Worm (Caenorhabditis elegans) whole organism, L4 larva: ENCODE data around the gene Y71H10B.1.
A peak's percentile ranks its signal among the peaks of the same experiment; 100 is the strongest.

Source experiments
- F10B5.3 ChIP-seq: sonication (generic microtip); optimal IDR thresholded peaks from 2 replicates; lab custom pipeline; 2016; ENCODE audit warnings: mild to moderate bottlenecking, missing genetic modification characterization, missing compliant biosample characterization
- F26F4.8 ChIP-seq: fragments of 200-800 bp; sonication (Bioruptor generic); conservative IDR thresholded peaks from 2 replicates; pipeline ENCODE4 v1.3.6; 2022; ENCODE audit warnings: missing genetic modification characterization, missing compliant biosample characterization
- F44E2.7 ChIP-seq: fragments of 200-800 bp; sonication (Bioruptor generic); IDR thresholded peaks from 2 replicates; pipeline ENCODE4 v2.1.2; 2022; ENCODE audit warnings: missing genetic modification characterization, missing compliant biosample characterization
- Y105C5A.15 ChIP-seq: fragments of 200-800 bp; sonication (Bioruptor generic); IDR thresholded peaks from 2 replicates; pipeline ENCODE4 v1.3.6; 2022; ENCODE audit warnings: missing genetic modification characterization, missing compliant biosample characterization
- Y48G9A.11 ChIP-seq: fragments of 200-800 bp; sonication (Bioruptor generic); IDR thresholded peaks from 2 replicates; pipeline ENCODE4 v1.3.6; 2022; ENCODE audit warnings: missing genetic modification reagents, missing genetic modification characterization, missing compliant biosample characterization
- Y75B8A.6 ChIP-seq: fragments of 200-800 bp; sonication (Bioruptor generic); IDR thresholded peaks from 2 replicates; pipeline ENCODE4 v1.3.6; 2022; ENCODE audit warnings: missing genetic modification reagents, missing genetic modification characterization, missing compliant biosample characterization
- ZK337.2 ChIP-seq: fragments of 200-800 bp; sonication (Bioruptor generic); IDR thresholded peaks from 2 replicates; pipeline ENCODE4 v1.3.6; 2022; ENCODE audit warnings: missing genetic modification reagents, missing genetic modification characterization, missing compliant biosample characterization
- aha-1 ChIP-seq: fragments of 150-350 bp; peaks from one replicate; lab custom pipeline; 2014; ENCODE audit warnings: missing biosample characterization, missing genetic modification characterization
- ama-1 ChIP-seq: fragments of 150-350 bp; optimal IDR thresholded peaks from 2 replicates; lab custom pipeline; 2014; ENCODE audit warnings: inconsistent platforms, mixed read lengths
- arid-1 ChIP-seq: fragments of 200-800 bp; sonication (Bioruptor generic); conservative IDR thresholded peaks from 2 replicates; pipeline ENCODE4 v1.3.6; 2022; ENCODE audit warnings: missing genetic modification reagents, missing genetic modification characterization, missing compliant biosample characterization
- ceh-62 ChIP-seq: sonication (generic microtip); optimal IDR thresholded peaks from 2 replicates; lab custom pipeline; 2017; ENCODE audit warnings: missing biosample characterization, missing genetic modification characterization
- cey-2 ChIP-seq: sonication (generic microtip); optimal IDR thresholded peaks from 3 replicates; lab custom pipeline; 2017; ENCODE audit warnings: missing genetic modification characterization, mild to moderate bottlenecking, missing compliant biosample characterization, antibody characterized with exemption, borderline replicate concordance; ENCODE audit not compliant: insufficient read depth
- ctbp-1 ChIP-seq: fragments of 200-800 bp; sonication (Bioruptor generic); IDR thresholded peaks from 2 replicates; pipeline ENCODE4 v1.3.6; 2022; ENCODE audit warnings: missing genetic modification reagents, missing genetic modification characterization, missing compliant biosample characterization
- daf-12 ChIP-seq: fragments of 150-350 bp; optimal IDR thresholded peaks from 2 replicates; lab custom pipeline; 2014; ENCODE audit warnings: missing biosample characterization, missing genetic modification reagents, missing genetic modification characterization
- daf-8 ChIP-seq: fragments of 200-800 bp; sonication (Bioruptor generic); IDR thresholded peaks from 2 replicates; pipeline ENCODE4 v1.3.6; 2022; ENCODE audit warnings: missing genetic modification characterization, missing compliant biosample characterization
- dmd-6 ChIP-seq: fragments of 200-800 bp; sonication (Bioruptor generic); IDR thresholded peaks from 2 replicates; pipeline ENCODE4 v1.3.6; 2022; ENCODE audit warnings: missing genetic modification reagents, missing genetic modification characterization, missing compliant biosample characterization
- dmd-8 ChIP-seq: fragments of 200-800 bp; sonication (Bioruptor generic); IDR thresholded peaks from 2 replicates; pipeline ENCODE4 v1.3.6; 2022; ENCODE audit warnings: missing genetic modification characterization, missing compliant biosample characterization
- dpl-1 ChIP-seq: fragments of 150-350 bp; optimal IDR thresholded peaks from 2 replicates; lab custom pipeline; 2014; ENCODE audit warnings: missing biosample characterization, missing genetic modification reagents, missing genetic modification characterization
- dve-1 ChIP-seq: sonication (generic microtip); optimal IDR thresholded peaks from 2 replicates; lab custom pipeline; 2017; ENCODE audit warnings: antibody characterized with exemption, mild to moderate bottlenecking, missing genetic modification characterization, missing compliant biosample characterization; ENCODE audit not compliant: insufficient read depth
- egl-43 ChIP-seq: fragments of 200-800 bp; sonication (Bioruptor generic); IDR thresholded peaks from 2 replicates; pipeline ENCODE4 v1.3.6; 2022; ENCODE audit warnings: missing genetic modification reagents, missing genetic modification characterization, missing compliant biosample characterization
- fkh-10 ChIP-seq: fragments of 150-350 bp; optimal IDR thresholded peaks from 2 replicates; lab custom pipeline; 2014; ENCODE audit warnings: missing biosample characterization, missing genetic modification reagents, missing genetic modification characterization
- hlh-11 ChIP-seq: fragments of 200-800 bp; sonication (Bioruptor generic); optimal IDR thresholded peaks from 2 replicates; lab custom pipeline; 2018; ENCODE audit warnings: mild to moderate bottlenecking, missing genetic modification characterization, missing compliant biosample characterization
- hlh-30 ChIP-seq: sonication (generic microtip); optimal IDR thresholded peaks from 2 replicates; lab custom pipeline; 2017; ENCODE audit warnings: antibody characterized with exemption, mild to moderate bottlenecking, missing genetic modification characterization, missing compliant biosample characterization; ENCODE audit not compliant: insufficient read depth
- hmg-1.1 ChIP-seq: fragments of 200-800 bp; sonication (Bioruptor generic); IDR thresholded peaks from 2 replicates; pipeline ENCODE4 v1.3.6; 2022; ENCODE audit warnings: missing genetic modification reagents, missing genetic modification characterization, missing compliant biosample characterization
- lin-13 ChIP-seq: fragments of 150-350 bp; optimal IDR thresholded peaks from 2 replicates; lab custom pipeline; 2014; ENCODE audit warnings: missing biosample characterization, missing genetic modification reagents, missing genetic modification characterization
- lin-15B ChIP-seq: fragments of 150-350 bp; sonication (generic microtip); optimal IDR thresholded peaks from 3 replicates; lab custom pipeline; 2014; ENCODE audit warnings: missing biosample characterization, missing genetic modification characterization
- lin-29 ChIP-seq: fragments of 200-800 bp; sonication (Bioruptor generic); IDR thresholded peaks from 2 replicates; pipeline ENCODE4 v1.3.6; 2022; ENCODE audit warnings: missing genetic modification reagents, missing genetic modification characterization, missing compliant biosample characterization
- lin-38 ChIP-seq: fragments of 200-800 bp; sonication (Bioruptor generic); IDR thresholded peaks from 2 replicates; pipeline ENCODE4 v1.3.6; 2022; ENCODE audit warnings: missing genetic modification reagents, missing genetic modification characterization, missing compliant biosample characterization
- lin-39 ChIP-seq: fragments of 150-350 bp; optimal IDR thresholded peaks from 2 replicates; lab custom pipeline; 2014; ENCODE audit warnings: missing biosample characterization, missing genetic modification reagents, missing genetic modification characterization
- lsy-2 ChIP-seq, 2 experiments: fragments of 150-350 bp in 1 of 2; sonication (generic microtip) in 1 of 2; optimal IDR thresholded peaks; 2 replicates each; lab custom pipeline; 2014 to 2017; ENCODE audit warnings: missing biosample characterization in 2 of 2, missing genetic modification characterization in 2 of 2
- madf-9 ChIP-seq: fragments of 200-800 bp; sonication (Bioruptor generic); conservative IDR thresholded peaks from 2 replicates; pipeline ENCODE4 v1.3.6; 2022; ENCODE audit warnings: missing genetic modification reagents, missing genetic modification characterization, missing compliant biosample characterization
- mdl-1 ChIP-seq, 2 experiments: fragments of 150-350 bp in 1 of 2; sonication (generic microtip) in 1 of 2; optimal IDR thresholded peaks; 2 replicates each; lab custom pipeline; 2014 to 2017; ENCODE audit warnings: missing biosample characterization in 2 of 2, missing genetic modification characterization in 2 of 2
- mdt-29 ChIP-seq: fragments of 200-800 bp; sonication (Bioruptor generic); IDR thresholded peaks from 2 replicates; pipeline ENCODE4 v1.3.6; 2022; ENCODE audit warnings: missing genetic modification reagents, missing genetic modification characterization, missing compliant biosample characterization
- mxl-3 ChIP-seq: fragments of 200-800 bp; sonication (Bioruptor generic); optimal IDR thresholded peaks from 2 replicates; lab custom pipeline; 2018; ENCODE audit warnings: mild to moderate bottlenecking, missing genetic modification characterization, missing compliant biosample characterization
- nhr-102 ChIP-seq: sonication (generic microtip); optimal IDR thresholded peaks from 2 replicates; lab custom pipeline; 2016; ENCODE audit warnings: mild to moderate bottlenecking, missing genetic modification characterization, moderate library complexity, missing compliant biosample characterization
- nhr-11 ChIP-seq: fragments of 150-350 bp; optimal IDR thresholded peaks from 2 replicates; lab custom pipeline; 2014; ENCODE audit warnings: missing biosample characterization, missing genetic modification characterization
- nhr-25 ChIP-seq: sonication (generic microtip); optimal IDR thresholded peaks from 2 replicates; lab custom pipeline; 2017; ENCODE audit warnings: missing genetic modification characterization, mild to moderate bottlenecking, missing compliant biosample characterization, antibody characterized with exemption, moderate library complexity, borderline replicate concordance; ENCODE audit not compliant: insufficient read depth
- nhr-48 ChIP-seq: sonication (generic microtip); optimal IDR thresholded peaks from 2 replicates; lab custom pipeline; 2016; ENCODE audit warnings: mild to moderate bottlenecking, missing genetic modification characterization, missing compliant biosample characterization
- nhr-6 ChIP-seq: fragments of 150-350 bp; optimal IDR thresholded peaks from 2 replicates; lab custom pipeline; 2014; ENCODE audit warnings: missing biosample characterization, missing genetic modification characterization
- pha-4 ChIP-seq, 2 experiments: fragments of 150-350 bp in 1 of 2; fragments of 200-800 bp in 1 of 2; sonication (Bioruptor generic) in 1 of 2; IDR thresholded peaks in 1 of 2; optimal IDR thresholded peaks in 1 of 2; 2 replicates each; pipeline versions ENCODE4 v1.3.6 to Lab custom; 2014 to 2022; ENCODE audit warnings: missing genetic modification characterization in 2 of 2, missing genetic modification reagents in 2 of 2, missing biosample characterization in 1 of 2, missing compliant biosample characterization in 1 of 2
- php-3 ChIP-seq: fragments of 200-800 bp; sonication (Bioruptor generic); IDR thresholded peaks from 2 replicates; pipeline ENCODE4 v1.3.6; 2022; ENCODE audit warnings: missing genetic modification reagents, missing genetic modification characterization, missing compliant biosample characterization
- rbr-2 ChIP-seq: sonication (generic microtip); optimal IDR thresholded peaks from 2 replicates; lab custom pipeline; 2016; ENCODE audit warnings: missing genotype, missing genetic modification characterization, missing compliant biosample characterization
- snpc-4 ChIP-seq: fragments of 150-350 bp; optimal IDR thresholded peaks from 2 replicates; lab custom pipeline; 2014; ENCODE audit warnings: missing biosample characterization, missing genetic modification characterization
- tag-97 ChIP-seq: fragments of 200-800 bp; sonication (Bioruptor generic); IDR thresholded peaks from 2 replicates; pipeline ENCODE4 v1.3.6; 2022; ENCODE audit warnings: missing genetic modification characterization, missing compliant biosample characterization
- unc-39 ChIP-seq: sonication (generic microtip); optimal IDR thresholded peaks from 2 replicates; lab custom pipeline; 2017; ENCODE audit warnings: missing biosample characterization, missing genetic modification characterization
- zag-1 ChIP-seq: fragments of 150-350 bp; optimal IDR thresholded peaks from 2 replicates; lab custom pipeline; 2014; ENCODE audit warnings: missing biosample characterization, missing genetic modification characterization
- zfp-2 ChIP-seq: sonication (generic microtip); optimal IDR thresholded peaks from 2 replicates; lab custom pipeline; 2016; ENCODE audit warnings: mild to moderate bottlenecking, missing genetic modification characterization, missing compliant biosample characterization
- zfp-3 ChIP-seq: fragments of 200-800 bp; sonication (Bioruptor generic); conservative IDR thresholded peaks from 2 replicates; pipeline ENCODE4 v1.3.6; 2022; ENCODE audit warnings: missing genetic modification reagents, missing genetic modification characterization, missing compliant biosample characterization
- ztf-11 ChIP-seq: fragments of 150-350 bp; optimal IDR thresholded peaks from 2 replicates; lab custom pipeline; 2014; ENCODE audit warnings: missing biosample characterization, missing genetic modification characterization
- ztf-7 ChIP-seq: fragments of 150-350 bp; optimal IDR thresholded peaks from 2 replicates; lab custom pipeline; 2014; ENCODE audit warnings: missing biosample characterization, missing genetic modification characterization

The Y71H10B.1 gene

DNA sequence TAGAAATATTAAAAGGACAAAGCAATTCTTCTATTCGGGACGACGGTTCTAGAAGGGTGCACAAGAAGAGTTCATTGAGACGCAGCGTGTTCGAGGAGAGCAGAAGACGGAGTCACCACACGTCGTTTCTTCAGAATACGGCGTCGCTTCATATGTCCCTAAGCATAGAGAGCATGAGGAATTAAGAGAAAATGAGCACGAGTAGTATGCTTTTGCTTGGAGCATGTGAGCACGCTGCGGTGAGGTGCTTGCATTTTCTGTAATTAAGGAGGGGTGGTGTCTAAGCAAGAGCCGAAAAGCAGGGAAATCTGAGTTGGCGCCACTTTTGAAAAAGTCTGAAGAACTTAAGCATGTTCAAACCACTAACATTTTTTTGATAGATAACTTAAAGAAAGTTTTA lies 32.7 kb downstream of the Y71H10B.1 start, which contains the start of gene C14A11.5 (continued):
- no peak for TF ChIP-seq dmd-8 (GFP tag; lab: Robert Waterston, UW)
- no peak for TF ChIP-seq hlh-11
- peak; percentile 58 for TF ChIP-seq fkh-10 (GFP tag; lab: Kevin White, UChicago)
- no peak for TF ChIP-seq nhr-102
- TF ChIP-seq snpc-4, result no peak
- no peak for TF ChIP-seq Y105C5A.15 (GFP tag; lab: Robert Waterston, UW)
- TF ChIP-seq tag-97 (GFP tag; lab: Robert Waterston, UW), result no peak
- no peak for TF ChIP-seq lin-13 (GFP tag; lab: Kevin White, UChicago)
- TF ChIP-seq mxl-3 (GFP tag; lab: Kevin White, UChicago), result no peak
- no peak for TF ChIP-seq ZK337.2 (GFP tag; lab: Robert Waterston, UW)
- no peak for TF ChIP-seq lin-29
- TF ChIP-seq Y48G9A.11, result no peak
- no peak for TF ChIP-seq ceh-62 (tag; lab: Kevin White, UChicago)
- peak; percentile 58 for TF ChIP-seq rbr-2 (tag; lab: Kevin White, UChicago)
- TF ChIP-seq hlh-30 (tag; lab: Kevin White, UChicago), result peak; percentile 78
- TF ChIP-seq lsy-2 (tag; optimal IDR thresholded peaks at IDR 0.05; lab: Kevin White, UChicago), result peak; percentile 6 to 44
- no peak for TF ChIP-seq php-3 (GFP tag; lab: Robert Waterston, UW)
- peak; percentile 21; the same call in 1 of the 2 replicates for TF ChIP-seq hmg-1.1 (GFP tag; lab: Robert Waterston, UW)
- peak in 1 of 2 experiments; percentile 37 for TF ChIP-seq mdl-1 (tag; optimal IDR thresholded peaks at IDR 0.05; lab: Kevin White, UChicago)
- no peak for TF ChIP-seq daf-8 (GFP tag; lab: Robert Waterston, UW)
- TF ChIP-seq F26F4.8 (GFP tag; lab: Robert Waterston, UW), result no peak
- no peak for TF ChIP-seq daf-12 (tag; lab: Kevin White, UChicago)
- no peak for TF ChIP-seq pha-4 (GFP tag; IDR thresholded peaks at IDR 0.05; lab: Robert Waterston, UW)
- TF ChIP-seq pha-4 (tag; optimal IDR thresholded peaks at IDR 0.05; lab: Kevin White, UChicago), result no peak
- no peak for TF ChIP-seq F44E2.7 (GFP tag; lab: Robert Waterston, UW)
- no peak for TF ChIP-seq zfp-3
- TF ChIP-seq nhr-25 (tag; lab: Kevin White, UChicago), result no peak
- no peak for TF ChIP-seq dpl-1
- no peak for TF ChIP-seq nhr-48 (tag; lab: Kevin White, UChicago)
- TF ChIP-seq ztf-7, result no peak
- no peak for TF ChIP-seq cey-2 (tag; lab: Kevin White, UChicago)
- no peak for TF ChIP-seq mdt-29 (GFP tag; lab: Robert Waterston, UW)
- TF ChIP-seq lin-15B (tag; lab: Kevin White, UChicago), result no peak

DNA sequence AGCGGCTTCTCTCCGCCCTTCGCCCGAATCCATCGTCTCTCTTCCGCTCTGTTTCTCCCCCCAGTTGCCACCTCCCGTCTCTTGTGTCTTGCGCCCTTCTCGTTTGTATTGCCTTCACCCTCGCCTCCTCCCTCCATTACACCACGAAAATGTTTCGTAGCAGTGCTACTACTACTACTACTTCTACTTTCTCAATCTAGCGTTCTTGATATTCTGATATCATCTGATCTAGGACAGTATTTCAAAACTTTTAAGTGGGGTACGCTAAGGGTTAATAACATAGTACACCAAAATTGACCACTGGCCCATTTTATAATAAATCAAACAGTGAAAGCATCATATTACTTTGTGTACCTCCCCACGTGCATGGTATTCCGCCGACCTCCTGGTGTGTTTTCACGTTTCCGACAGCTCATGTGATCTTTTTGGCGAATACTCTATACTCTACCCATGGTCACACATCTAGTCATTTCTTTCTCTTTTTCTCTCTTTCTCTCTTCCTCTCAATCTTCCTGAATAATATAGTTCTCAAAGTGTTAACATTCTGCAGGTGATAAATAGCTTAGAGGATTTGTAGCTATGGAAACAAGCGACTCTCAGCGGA lies 37.4 kb downstream of the Y71H10B.1 start, which contains the start of gene C14A11.2:
Gene C14A11.2 (plus strand): TSS at position 551 of the 604 bp plus-strand sequence.
- peak; percentile 87 for TF ChIP-seq hlh-30 (tag; lab: Kevin White, UChicago)
- no peak for TF ChIP-seq F10B5.3 (tag; lab: Kevin White, UChicago)
- TF ChIP-seq zag-1 (tag; lab: Kevin White, UChicago), result no peak
- TF ChIP-seq nhr-11 (tag; lab: Kevin White, UChicago), result peak; percentile 0
- no peak for TF ChIP-seq dve-1 (tag; lab: Kevin White, UChicago)
- TF ChIP-seq lin-38, result no peak
- TF ChIP-seq lin-13 (GFP tag; lab: Kevin White, UChicago), result no peak
- TF ChIP-seq Y75B8A.6 (GFP tag; lab: Robert Waterston, UW), result no peak
- TF ChIP-seq aha-1 (tag; lab: Kevin White, UChicago), result peak; percentile 21
- TF ChIP-seq madf-9 (GFP tag; lab: Robert Waterston, UW), result no peak
- TF ChIP-seq arid-1, result no peak
- no peak for TF ChIP-seq ztf-11
- TF ChIP-seq ama-1 (lab: Kevin White, UChicago), result no peak
- no peak for TF ChIP-seq dmd-6 (GFP tag; lab: Robert Waterston, UW)
- TF ChIP-seq nhr-6, result no peak
- 0 out of 2 replicates have a peak, but pooled peaks have one; percentile 20 for TF ChIP-seq ctbp-1 (GFP tag; lab: Robert Waterston, UW)
- no peak for TF ChIP-seq zfp-2
- no peak for TF ChIP-seq lin-39 (tag; lab: Kevin White, UChicago)
- no peak for TF ChIP-seq unc-39
- peak in 1 of 2 experiments; percentile 7 for TF ChIP-seq mdl-1 (tag; optimal IDR thresholded peaks at IDR 0.05; lab: Kevin White, UChicago)
- no peak for TF ChIP-seq egl-43 (GFP tag; lab: Robert Waterston, UW)
